Worm (Caenorhabditis elegans) whole organism, early embryonic: ENCODE measurements around the gene inpp-1.

Experiments
- B0310.2 ChIP-seq: sonication (generic microtip); optimal IDR thresholded peaks from 2 replicates; lab custom pipeline; 2016; ENCODE audit warnings: mild to moderate bottlenecking, missing genetic modification characterization, missing compliant biosample characterization
- F13C5.2 ChIP-seq: sonication (generic microtip); optimal IDR thresholded peaks from 2 replicates; lab custom pipeline; 2017; ENCODE audit warnings: mild to moderate bottlenecking, missing genetic modification characterization, inconsistent platforms, missing compliant biosample characterization
- aly-1 ChIP-seq: sonication (generic microtip); optimal IDR thresholded peaks from 2 replicates; lab custom pipeline; 2016; ENCODE audit warnings: missing genetic modification characterization, missing compliant biosample characterization
- ama-1 ChIP-seq: fragments of 150-350 bp; optimal IDR thresholded peaks from 2 replicates; lab custom pipeline; 2014
- ceh-13 ChIP-seq: fragments of 200-800 bp; sonication (Bioruptor generic); optimal IDR thresholded peaks from 2 replicates; lab custom pipeline; 2018; ENCODE audit warnings: mild to moderate bottlenecking, missing genetic modification characterization, missing compliant biosample characterization
- ceh-36 ChIP-seq: sonication (generic microtip); optimal IDR thresholded peaks from 2 replicates; lab custom pipeline; 2016; ENCODE audit warnings: missing genetic modification characterization, inconsistent platforms, missing compliant biosample characterization
- ets-7 ChIP-seq: sonication (generic microtip); optimal IDR thresholded peaks from 2 replicates; lab custom pipeline; 2016; ENCODE audit warnings: missing genotype, missing genetic modification characterization, missing compliant biosample characterization
- flt-1 ChIP-seq: fragments of 200-800 bp; sonication (Bioruptor generic); IDR thresholded peaks from 2 replicates; pipeline ENCODE4 v1.3.6; 2022; ENCODE audit warnings: missing genetic modification characterization, missing compliant biosample characterization
- hmbx-1 ChIP-seq: sonication (generic microtip); optimal IDR thresholded peaks from 2 replicates; lab custom pipeline; 2016; ENCODE audit warnings: mild to moderate bottlenecking, missing genetic modification characterization, missing compliant biosample characterization
- hmg-4 ChIP-seq: fragments of 200-800 bp; sonication (Bioruptor generic); optimal IDR thresholded peaks from 2 replicates; lab custom pipeline; 2018; ENCODE audit warnings: mild to moderate bottlenecking, missing genetic modification characterization, missing compliant biosample characterization
- hnd-1 ChIP-seq: sonication (generic microtip); optimal IDR thresholded peaks from 2 replicates; lab custom pipeline; 2016; ENCODE audit warnings: missing genetic modification characterization, missing compliant biosample characterization
- pes-1 ChIP-seq: fragments of 200-800 bp; sonication (Bioruptor generic); IDR thresholded peaks from 2 replicates; pipeline ENCODE4 v1.3.6; 2022; ENCODE audit warnings: missing genetic modification reagents, missing genetic modification characterization, missing compliant biosample characterization
- scrt-1 ChIP-seq: fragments of 200-800 bp; sonication (Bioruptor generic); IDR thresholded peaks from 2 replicates; pipeline ENCODE4 v1.3.6; 2022; ENCODE audit warnings: missing genetic modification characterization, missing compliant biosample characterization
- sea-1 ChIP-seq: fragments of 200-800 bp; sonication (Bioruptor generic); conservative IDR thresholded peaks from 2 replicates; pipeline ENCODE4 v1.3.6; 2022; ENCODE audit warnings: missing genetic modification characterization, missing compliant biosample characterization
- tbx-11 ChIP-seq: fragments of 200-800 bp; sonication (Bioruptor generic); IDR thresholded peaks from 2 replicates; pipeline ENCODE4 v1.3.6; 2022; ENCODE audit warnings: missing genetic modification characterization, missing compliant biosample characterization
- tbx-37 ChIP-seq: fragments of 200-800 bp; sonication (Bioruptor generic); conservative IDR thresholded peaks from 2 replicates; pipeline ENCODE4 v1.3.6; 2022; ENCODE audit warnings: missing genetic modification reagents, missing genetic modification characterization, missing compliant biosample characterization
- tra-4 ChIP-seq: sonication (generic microtip); optimal IDR thresholded peaks from 2 replicates; lab custom pipeline; 2017; ENCODE audit warnings: missing genetic modification characterization, missing compliant biosample characterization

Gene inpp-1

ce11 chrIV:10790353-10790752 lies 16.6 kb upstream of the inpp-1 start, which contains the start of gene pept-2:
TSS of gene pept-2 (plus strand) at chrIV:10790653.
- TF ChIP-seq tbx-37 (GFP tag; lab: Robert Waterston, UW): no peak
- TF ChIP-seq ama-1 (lab: Kevin White, UChicago): no peak

ce11 chrIV:10786731-10787130 lies 13.0 kb upstream of the inpp-1 start, which contains the start of gene srd-7:
TSS of gene srd-7 (minus strand) at chrIV:10786831.
- TF ChIP-seq ceh-36 (tag; lab: Kevin White, UChicago) (no peak), flt-1 (no peak), ama-1 (lab: Kevin White, UChicago) (no peak), hmbx-1 (no peak), pes-1 (GFP tag; lab: Robert Waterston, UW) (no peak), tbx-37 (GFP tag; lab: Robert Waterston, UW) (no peak), tbx-11 (GFP tag; lab: Robert Waterston, UW) (no peak), F13C5.2 (tag; lab: Kevin White, UChicago) (no peak)

DNA sequence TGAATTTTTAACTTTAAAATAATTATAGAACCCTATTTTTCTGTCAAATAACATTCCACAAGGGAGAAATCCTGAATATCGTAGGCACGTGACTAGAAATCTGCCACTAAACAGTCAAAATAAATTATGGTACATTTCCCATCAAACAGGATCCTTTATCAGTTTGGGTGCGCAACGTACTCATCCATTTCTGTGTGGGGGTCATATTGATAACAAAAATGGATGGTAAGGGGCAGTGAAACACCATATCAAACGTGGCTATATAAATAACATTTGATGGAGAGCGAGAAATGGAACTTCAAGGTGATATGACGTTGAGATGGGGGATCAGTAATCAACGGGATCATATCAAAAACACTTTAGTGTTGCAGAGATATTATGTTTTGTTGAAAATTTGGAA lies 10.4 kb upstream of the inpp-1 start:
- TF ChIP-seq ets-7 (tag; lab: Kevin White, UChicago) (no peak), scrt-1 (GFP tag; lab: Robert Waterston, UW) (no peak), ama-1 (lab: Kevin White, UChicago) (no peak), B0310.2 (tag; lab: Kevin White, UChicago) (no peak), ceh-36 (tag; lab: Kevin White, UChicago) (no peak), ceh-13 (GFP tag; lab: Kevin White, UChicago) (no peak), F13C5.2 (tag; lab: Kevin White, UChicago) (no peak), tra-4 (tag; lab: Kevin White, UChicago) (no peak), hmbx-1 (no peak), hmg-4 (no peak), sea-1 (no peak), pes-1 (GFP tag; lab: Robert Waterston, UW) (no peak), tbx-11 (GFP tag; lab: Robert Waterston, UW) (no peak), hnd-1 (no peak), flt-1 (no peak), tbx-37 (GFP tag; lab: Robert Waterston, UW) (no peak)

DNA sequence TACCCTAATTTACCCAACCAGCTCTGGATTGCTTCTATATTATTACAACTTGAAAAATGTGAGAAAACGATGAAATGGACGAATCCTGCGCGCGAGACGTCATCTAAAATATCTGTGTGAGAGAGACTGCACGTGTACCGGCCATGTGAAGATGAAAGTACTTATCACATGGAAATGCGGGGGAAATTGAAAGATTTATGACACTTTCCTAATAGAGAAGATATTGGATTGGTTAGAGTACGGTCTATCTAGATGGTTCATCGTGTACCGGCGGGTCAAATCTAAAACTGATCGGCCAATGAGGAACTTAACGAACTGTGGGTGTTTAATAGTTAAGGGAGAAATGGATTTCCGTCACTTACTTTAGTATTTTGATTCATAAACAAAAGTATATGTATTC lies 8.3 kb upstream of the inpp-1 start:
- TF ChIP-seq tbx-11 (GFP tag; lab: Robert Waterston, UW) (no peak), ama-1 (lab: Kevin White, UChicago) (no peak), hnd-1 (no peak), tbx-37 (GFP tag; lab: Robert Waterston, UW) (no peak), ceh-13 (GFP tag; lab: Kevin White, UChicago) (no peak), B0310.2 (tag; lab: Kevin White, UChicago) (no peak)

DNA sequence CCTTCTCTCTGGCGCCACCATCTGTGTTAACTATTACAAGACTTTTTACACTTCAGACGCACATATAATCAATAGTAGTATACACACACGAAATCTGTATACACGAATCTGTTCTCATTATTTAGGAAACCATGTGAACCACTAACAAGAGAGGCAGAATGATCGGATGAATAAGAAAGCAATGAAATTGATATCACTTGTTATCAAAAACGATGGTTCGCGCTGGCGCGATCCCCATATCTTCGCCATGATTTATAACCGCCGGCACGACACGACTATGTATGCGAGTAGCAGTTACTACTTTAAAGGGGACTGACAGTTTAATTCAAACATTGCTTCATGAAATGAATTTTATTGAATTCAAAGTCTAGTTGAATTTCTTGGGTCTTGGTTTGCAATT lies 7.6 kb upstream of the inpp-1 start:
- TF ChIP-seq sea-1 (no peak), F13C5.2 (tag; lab: Kevin White, UChicago) (no peak), flt-1 (no peak), tbx-11 (GFP tag; lab: Robert Waterston, UW) (no peak), hmbx-1 (no peak), B0310.2 (tag; lab: Kevin White, UChicago) (no peak), ama-1 (lab: Kevin White, UChicago) (no peak), aly-1 (tag; lab: Kevin White, UChicago) (no peak), pes-1 (GFP tag; lab: Robert Waterston, UW) (no peak), tbx-37 (GFP tag; lab: Robert Waterston, UW) (no peak), hmg-4 (no peak), ceh-13 (GFP tag; lab: Kevin White, UChicago) (no peak), scrt-1 (GFP tag; lab: Robert Waterston, UW) (no peak), tra-4 (tag; lab: Kevin White, UChicago) (no peak)

- TF ChIP-seq ets-7 (tag; lab: Kevin White, UChicago) (no peak), tra-4 (tag; lab: Kevin White, UChicago) (no peak), tbx-11 (GFP tag; lab: Robert Waterston, UW) (no peak), F13C5.2 (tag; lab: Kevin White, UChicago) (no peak), hmbx-1 (no peak), ceh-13 (GFP tag; lab: Kevin White, UChicago) (no peak), hmg-4 (no peak), ama-1 (lab: Kevin White, UChicago) (no peak), pes-1 (GFP tag; lab: Robert Waterston, UW) (no peak), tbx-37 (GFP tag; lab: Robert Waterston, UW) (no peak), B0310.2 (tag; lab: Kevin White, UChicago) (no peak), sea-1 (no peak), aly-1 (tag; lab: Kevin White, UChicago) (no peak), scrt-1 (GFP tag; lab: Robert Waterston, UW) (no peak), hnd-1 (no peak), flt-1 (no peak), ceh-36 (tag; lab: Kevin White, UChicago) (no peak)
Observed at ce11 chrIV:10780583-10780982, 6.9 kb upstream of the inpp-1 start, which contains the start of gene swt-3. TSS of gene swt-3 (minus strand) at chrIV:10780683.

ce11 chrIV:10779328-10779727 lies 5.6 kb upstream of the inpp-1 start:
- TF ChIP-seq scrt-1 (GFP tag; lab: Robert Waterston, UW): no peak

DNA sequence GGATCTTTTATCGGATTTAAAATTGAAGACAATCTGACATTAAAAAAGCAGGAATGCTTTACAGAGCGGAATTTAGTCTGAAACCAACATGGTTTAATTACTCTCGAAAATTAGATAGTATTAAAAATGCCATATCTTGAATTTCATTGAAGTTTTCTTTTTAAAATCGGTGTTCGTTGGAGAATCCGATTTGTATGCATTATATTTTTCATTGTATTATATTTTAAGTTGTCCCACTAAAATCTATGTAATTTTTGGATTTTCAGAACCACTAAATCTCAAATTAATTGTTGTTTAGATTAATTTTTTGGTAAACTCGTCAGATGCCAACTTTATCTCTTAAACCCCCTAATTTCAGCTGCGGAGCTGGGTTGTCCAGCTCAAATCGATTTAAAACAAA lies 4.9 kb upstream of the inpp-1 start:
- TF ChIP-seq flt-1: no peak
- no peak for TF ChIP-seq hnd-1
- TF ChIP-seq aly-1 (tag; lab: Kevin White, UChicago): no peak
- TF ChIP-seq ama-1 (lab: Kevin White, UChicago): no peak
- TF ChIP-seq F13C5.2 (tag; lab: Kevin White, UChicago): no peak
- no peak for TF ChIP-seq hmbx-1
- no peak for TF ChIP-seq sea-1
- TF ChIP-seq ceh-13 (GFP tag; lab: Kevin White, UChicago): no peak
- TF ChIP-seq tbx-37 (GFP tag; lab: Robert Waterston, UW): no peak
- no peak for TF ChIP-seq ceh-36 (tag; lab: Kevin White, UChicago)
